Fruit fly (Drosophila melanogaster): ENCODE results near the gene Arts.

Arts gene

dm6 chr3L:16644505-16644904 lies 41.9 kb downstream of the Arts start:
- TF ChIP-seq EcR (GFP tag; optimal IDR thresholded peaks at IDR 0.05) (peak; percentile 22), Pif1A (GFP tag; optimal IDR thresholded peaks at IDR 0.05) (no peak)

- no peak for TF ChIP-seq CG10348 (GFP tag; IDR thresholded peaks at IDR 0.05)
- TF ChIP-seq CG9948 (tag; optimal IDR thresholded peaks at IDR 0.05) = no peak
- no peak for TF ChIP-seq rn (GFP tag; IDR thresholded peaks at IDR 0.05)
- TF ChIP-seq CG14655 (GFP tag; optimal IDR thresholded peaks at IDR 0.05) = no peak
- TF ChIP-seq CG15710 (tag; optimal IDR thresholded peaks at IDR 0.05) = no peak
- no peak for TF ChIP-seq Pif1B (GFP tag; optimal IDR thresholded peaks at IDR 0.05)
- TF ChIP-seq EcR (GFP tag; optimal IDR thresholded peaks at IDR 0.05) = no peak
- no peak for TF ChIP-seq Snoo (tag; optimal IDR thresholded peaks at IDR 0.05)
- no peak for TF ChIP-seq CG8301 (tag; optimal IDR thresholded peaks at IDR 0.05)
- TF ChIP-seq Pif1A (GFP tag; optimal IDR thresholded peaks at IDR 0.05) = no peak
- TF ChIP-seq D1 (tag; optimal IDR thresholded peaks at IDR 0.05) = no peak
- no peak for TF ChIP-seq CG34367 (tag; optimal IDR thresholded peaks at IDR 0.05)
Measured at dm6 chr3L:16645323-16645982, 42.8 kb downstream of the Arts start.

dm6 chr3L:16646865-16647459 lies 44.3 kb downstream of the Arts start:
- TF ChIP-seq Ets98B (GFP tag; IDR thresholded peaks at IDR 0.05) (no peak), gl (tag; optimal IDR thresholded peaks at IDR 0.05) (no peak), CG4496 (GFP tag; IDR thresholded peaks at IDR 0.05) (peak; percentile 31; the same call in 1 of the 3 replicates), CG13204 (GFP tag; optimal IDR thresholded peaks at IDR 0.05) (peak; percentile 28), CG8301 (tag; optimal IDR thresholded peaks at IDR 0.05) (no peak), Snoo (tag; optimal IDR thresholded peaks at IDR 0.05) (no peak), CG34367 (tag; optimal IDR thresholded peaks at IDR 0.05) (no peak), rn (GFP tag; IDR thresholded peaks at IDR 0.05) (0 out of 2 replicates have a peak, but pooled peaks have one; percentile 3), CG32121 (GFP tag; IDR thresholded peaks at IDR 0.05) (peak; percentile 37; the same call in 1 of the 2 replicates), CG12605 (GFP tag; IDR thresholded peaks at IDR 0.05) (no peak), fd96Ca (GFP tag; IDR thresholded peaks at IDR 0.05) (peak; percentile 62; the same call in 1 of the 3 replicates)

dm6 chr3L:16647578-16648113 lies 45.0 kb downstream of the Arts start, which contains the start of gene Abl:
TSS of gene Abl (minus strand) at chr3L:16647882.
- no peak for TF ChIP-seq CG15710 (tag; optimal IDR thresholded peaks at IDR 0.05)
- TF ChIP-seq gl (tag; optimal IDR thresholded peaks at IDR 0.05) = peak; percentile 38
- 0 out of 3 replicates have a peak, but pooled peaks have one; percentile 30 for TF ChIP-seq CG4496 (GFP tag; IDR thresholded peaks at IDR 0.05)
- peak; percentile 28 for TF ChIP-seq Snoo (tag; optimal IDR thresholded peaks at IDR 0.05)
- no peak for TF ChIP-seq fd96Ca (GFP tag; IDR thresholded peaks at IDR 0.05)
- TF ChIP-seq D1 (tag; optimal IDR thresholded peaks at IDR 0.05) = peak; percentile 20
- TF ChIP-seq CG34367 (tag; optimal IDR thresholded peaks at IDR 0.05) = no peak
- no peak for TF ChIP-seq Pif1A (GFP tag; optimal IDR thresholded peaks at IDR 0.05)
- TF ChIP-seq CG9948 (tag; optimal IDR thresholded peaks at IDR 0.05) = no peak
- no peak for TF ChIP-seq rn (GFP tag; IDR thresholded peaks at IDR 0.05)
- no peak for TF ChIP-seq CG17806 (tag; optimal IDR thresholded peaks at IDR 0.05)
- peak; percentile 29; the same call in 1 of the 2 replicates for TF ChIP-seq CG32121 (GFP tag; IDR thresholded peaks at IDR 0.05)
- TF ChIP-seq CG14655 (GFP tag; optimal IDR thresholded peaks at IDR 0.05) = peak; percentile 29
- TF ChIP-seq EcR (GFP tag; optimal IDR thresholded peaks at IDR 0.05) = peak; percentile 33
- peak; percentile 42 for TF ChIP-seq CG8159 (tag; optimal IDR thresholded peaks at IDR 0.05)
- TF ChIP-seq CG8301 (tag; optimal IDR thresholded peaks at IDR 0.05) = no peak
- no peak for TF ChIP-seq CG10348 (GFP tag; IDR thresholded peaks at IDR 0.05)
- TF ChIP-seq Ets98B (GFP tag; IDR thresholded peaks at IDR 0.05) = peak; percentile 65
- TF ChIP-seq CG13204 (GFP tag; optimal IDR thresholded peaks at IDR 0.05) = peak; percentile 47
- TF ChIP-seq CG12605 (GFP tag; IDR thresholded peaks at IDR 0.05) = peak; percentile 72
- TF ChIP-seq Pif1B (GFP tag; optimal IDR thresholded peaks at IDR 0.05) = no peak

dm6 chr3L:16650078-16650477 lies 47.4 kb downstream of the Arts start:
- TF ChIP-seq CG15710 (tag; optimal IDR thresholded peaks at IDR 0.05) (no peak), CG9948 (tag; optimal IDR thresholded peaks at IDR 0.05) (no peak)

- TF ChIP-seq CG8301 (tag; optimal IDR thresholded peaks at IDR 0.05) (no peak), CG14655 (GFP tag; optimal IDR thresholded peaks at IDR 0.05) (no peak), EcR (GFP tag; optimal IDR thresholded peaks at IDR 0.05) (peak; percentile 80), Pif1A (GFP tag; optimal IDR thresholded peaks at IDR 0.05) (no peak)
Measured at dm6 chr3L:16651127-16651526, 48.5 kb downstream of the Arts start.

- TF ChIP-seq gl (tag; optimal IDR thresholded peaks at IDR 0.05) = no peak
- TF ChIP-seq D1 (tag; optimal IDR thresholded peaks at IDR 0.05) = no peak
- no peak for TF ChIP-seq EcR (GFP tag; optimal IDR thresholded peaks at IDR 0.05)
- TF ChIP-seq Snoo (tag; optimal IDR thresholded peaks at IDR 0.05) = no peak
- no peak for TF ChIP-seq CG32121 (GFP tag; IDR thresholded peaks at IDR 0.05)
- no peak for TF ChIP-seq CG10348 (GFP tag; IDR thresholded peaks at IDR 0.05)
- no peak for TF ChIP-seq CG14655 (GFP tag; optimal IDR thresholded peaks at IDR 0.05)
- TF ChIP-seq CG8159 (tag; optimal IDR thresholded peaks at IDR 0.05) = no peak
- no peak for TF ChIP-seq CG12605 (GFP tag; IDR thresholded peaks at IDR 0.05)
- no peak for TF ChIP-seq CG34367 (tag; optimal IDR thresholded peaks at IDR 0.05)
- TF ChIP-seq Pif1A (GFP tag; optimal IDR thresholded peaks at IDR 0.05) = no peak
- no peak for TF ChIP-seq CG17806 (tag; optimal IDR thresholded peaks at IDR 0.05)
- no peak for TF ChIP-seq CG9948 (tag; optimal IDR thresholded peaks at IDR 0.05)
- TF ChIP-seq Pif1B (GFP tag; optimal IDR thresholded peaks at IDR 0.05) = no peak
Measured at dm6 chr3L:16652531-16652930, 49.9 kb downstream of the Arts start.

All from whole organism, pupa.